Worm (Caenorhabditis elegans) whole organism, L2 larva: Measurements from ENCODE around the gene fbxa-65.
"Not testable (repeated sequence)": the region's sequence is repeated elsewhere in the genome, so short reads cannot be mapped to it uniquely, and the experiment has no call there.

Experiments used
- C34F6.9 ChIP-seq: fragments of 150-350 bp; optimal IDR thresholded peaks from 2 replicates; lab custom pipeline; 2014; ENCODE audit warnings: missing biosample characterization, missing genetic modification characterization
- F13H6.1 ChIP-seq: sonication (generic microtip); optimal IDR thresholded peaks from 2 replicates; lab custom pipeline; 2016; ENCODE audit warnings: missing genetic modification characterization, missing compliant biosample characterization
- R02D3.7 ChIP-seq: fragments of 150-350 bp; optimal IDR thresholded peaks from 2 replicates; lab custom pipeline; 2014; ENCODE audit warnings: missing biosample characterization, missing genetic modification characterization
- ZK546.5 ChIP-seq: sonication (generic microtip); optimal IDR thresholded peaks from 2 replicates; lab custom pipeline; 2017; ENCODE audit warnings: missing biosample characterization, missing genetic modification characterization
- aly-2 ChIP-seq: fragments of 150-350 bp; optimal IDR thresholded peaks from 2 replicates; lab custom pipeline; 2014; ENCODE audit warnings: missing biosample characterization, missing genetic modification characterization
- blmp-1 ChIP-seq: sonication (generic microtip); optimal IDR thresholded peaks from 2 replicates; lab custom pipeline; 2017; ENCODE audit warnings: missing genetic modification characterization, mild to moderate bottlenecking, missing compliant biosample characterization, antibody characterized with exemption, moderate library complexity; ENCODE audit not compliant: insufficient read depth
- ceh-16 ChIP-seq: fragments of 150-350 bp; optimal IDR thresholded peaks from 2 replicates; lab custom pipeline; 2014; ENCODE audit warnings: missing biosample characterization, missing genetic modification characterization
- ceh-82 ChIP-seq: fragments of 150-350 bp; optimal IDR thresholded peaks from 2 replicates; lab custom pipeline; 2014; ENCODE audit warnings: missing biosample characterization, missing genetic modification characterization
- crh-2 ChIP-seq: sonication (generic microtip); optimal IDR thresholded peaks from 2 replicates; lab custom pipeline; 2017; ENCODE audit warnings: missing biosample characterization, missing genetic modification characterization
- dmd-4 ChIP-seq: sonication (generic microtip); optimal IDR thresholded peaks from 2 replicates; lab custom pipeline; 2017; ENCODE audit warnings: missing biosample characterization, missing genetic modification characterization
- egl-27 ChIP-seq: sonication (generic microtip); optimal IDR thresholded peaks from 3 replicates; lab custom pipeline; 2017; ENCODE audit warnings: missing biosample characterization, missing genetic modification reagents, missing genetic modification characterization
- elt-3 ChIP-seq: sonication (generic microtip); optimal IDR thresholded peaks from 2 replicates; lab custom pipeline; 2017; ENCODE audit warnings: missing biosample characterization, missing genetic modification characterization
- fos-1 ChIP-seq: fragments of 150-350 bp; optimal IDR thresholded peaks from 2 replicates; lab custom pipeline; 2014; ENCODE audit warnings: missing biosample characterization, missing genetic modification characterization
- gmeb-1 ChIP-seq: fragments of 150-350 bp; optimal IDR thresholded peaks from 2 replicates; lab custom pipeline; 2014; ENCODE audit warnings: missing biosample characterization, missing genetic modification characterization
- lin-13 ChIP-seq: fragments of 150-350 bp; optimal IDR thresholded peaks from 2 replicates; lab custom pipeline; 2014; ENCODE audit warnings: missing biosample characterization, missing genetic modification reagents, missing genetic modification characterization
- lin-39 ChIP-seq: fragments of 150-350 bp; optimal IDR thresholded peaks from 2 replicates; lab custom pipeline; 2014; ENCODE audit warnings: missing biosample characterization, missing genetic modification reagents, missing genetic modification characterization
- lsy-2 ChIP-seq, 2 experiments: fragments of 150-350 bp in 1 of 2; sonication (generic microtip) in 1 of 2; optimal IDR thresholded peaks; 2 replicates each; lab custom pipeline; 2014 to 2017; ENCODE audit warnings: missing biosample characterization in 2 of 2, missing genetic modification characterization in 2 of 2
- mab-5 ChIP-seq: fragments of 150-350 bp; optimal IDR thresholded peaks from 2 replicates; lab custom pipeline; 2014; ENCODE audit warnings: missing biosample characterization, missing genetic modification characterization
- mbf-1 ChIP-seq: sonication (generic microtip); optimal IDR thresholded peaks from 2 replicates; lab custom pipeline; 2017; ENCODE audit warnings: missing biosample characterization, missing genetic modification characterization
- mdl-1 ChIP-seq, 2 experiments: fragments of 150-350 bp in 1 of 2; sonication (generic microtip) in 1 of 2; optimal IDR thresholded peaks; 2 replicates each; lab custom pipeline; 2017; ENCODE audit warnings: missing biosample characterization in 2 of 2, missing genetic modification characterization in 2 of 2
- nhr-10 ChIP-seq: sonication (generic microtip); optimal IDR thresholded peaks from 2 replicates; lab custom pipeline; 2017; ENCODE audit warnings: missing biosample characterization, missing genetic modification characterization
- nhr-11 ChIP-seq: fragments of 150-350 bp; optimal IDR thresholded peaks from 2 replicates; lab custom pipeline; 2014; ENCODE audit warnings: missing biosample characterization, missing genetic modification characterization
- nhr-12 ChIP-seq: fragments of 150-350 bp; optimal IDR thresholded peaks from 2 replicates; lab custom pipeline; 2014; ENCODE audit warnings: missing biosample characterization, missing genetic modification characterization
- nhr-129 ChIP-seq: fragments of 150-350 bp; optimal IDR thresholded peaks from 2 replicates; lab custom pipeline; 2014; ENCODE audit warnings: missing biosample characterization, missing genetic modification characterization
- nhr-21 ChIP-seq: fragments of 150-350 bp; optimal IDR thresholded peaks from 2 replicates; lab custom pipeline; 2014; ENCODE audit warnings: missing biosample characterization, missing genetic modification characterization
- nhr-23 ChIP-seq: fragments of 150-350 bp; optimal IDR thresholded peaks from 2 replicates; lab custom pipeline; 2014; ENCODE audit warnings: missing biosample characterization, missing genetic modification reagents, missing genetic modification characterization
- nhr-237 ChIP-seq: fragments of 150-350 bp; optimal IDR thresholded peaks from 2 replicates; lab custom pipeline; 2014; ENCODE audit warnings: missing biosample characterization, missing genetic modification characterization
- nhr-25 ChIP-seq: fragments of 150-350 bp; sonication (generic microtip); optimal IDR thresholded peaks from 3 replicates; lab custom pipeline; 2014; ENCODE audit warnings: missing biosample characterization, missing genetic modification characterization
- nhr-6 ChIP-seq: fragments of 150-350 bp; optimal IDR thresholded peaks from 2 replicates; lab custom pipeline; 2014; ENCODE audit warnings: missing biosample characterization, missing genetic modification characterization
- nhr-77 ChIP-seq: fragments of 150-350 bp; optimal IDR thresholded peaks from 2 replicates; lab custom pipeline; 2014; ENCODE audit warnings: missing biosample characterization, missing genetic modification characterization
- sem-4 ChIP-seq: fragments of 150-350 bp; optimal IDR thresholded peaks from 2 replicates; lab custom pipeline; 2014; ENCODE audit warnings: missing biosample characterization, missing genetic modification reagents, missing genetic modification characterization
- skn-1 ChIP-seq: sonication (generic microtip); optimal IDR thresholded peaks from 2 replicates; lab custom pipeline; 2017; ENCODE audit warnings: missing biosample characterization, missing genetic modification characterization
- sma-3 ChIP-seq: sonication (generic microtip); optimal IDR thresholded peaks from 2 replicates; lab custom pipeline; 2016; ENCODE audit warnings: missing genetic modification reagents, missing genetic modification characterization, missing compliant biosample characterization
- sma-9 ChIP-seq, 2 experiments: fragments of 150-350 bp in 1 of 2; sonication (generic microtip) in 1 of 2; optimal IDR thresholded peaks; 2 replicates each; lab custom pipeline; 2014 to 2016; ENCODE audit warnings: missing genetic modification characterization in 2 of 2, mild to moderate bottlenecking in 1 of 2, missing biosample characterization in 1 of 2, missing compliant biosample characterization in 1 of 2, missing genetic modification reagents in 1 of 2, moderate library complexity in 1 of 2
- snpc-4 ChIP-seq: fragments of 150-350 bp; optimal IDR thresholded peaks from 2 replicates; lab custom pipeline; 2014; ENCODE audit warnings: missing biosample characterization, missing genetic modification characterization
- unc-39 ChIP-seq: fragments of 150-350 bp; optimal IDR thresholded peaks from 2 replicates; lab custom pipeline; 2014; ENCODE audit warnings: missing biosample characterization, missing genetic modification characterization
- unc-55 ChIP-seq: fragments of 150-350 bp; sonication (generic microtip); optimal IDR thresholded peaks from 3 replicates; lab custom pipeline; 2014; ENCODE audit warnings: missing biosample characterization, missing genetic modification reagents, missing genetic modification characterization
- unc-62 ChIP-seq: fragments of 150-350 bp; optimal IDR thresholded peaks from 2 replicates; lab custom pipeline; 2014; ENCODE audit warnings: missing biosample characterization, missing genetic modification reagents, missing genetic modification characterization
- zag-1 ChIP-seq: fragments of 150-350 bp; optimal IDR thresholded peaks from 2 replicates; lab custom pipeline; 2014; ENCODE audit warnings: missing biosample characterization, missing genetic modification characterization
- ztf-1 ChIP-seq: fragments of 200-800 bp; sonication (Bioruptor generic); conservative IDR thresholded peaks from 2 replicates; pipeline ENCODE4 v1.3.6; 2022; ENCODE audit warnings: missing genetic modification characterization, missing compliant biosample characterization

Gene fbxa-65

DNA sequence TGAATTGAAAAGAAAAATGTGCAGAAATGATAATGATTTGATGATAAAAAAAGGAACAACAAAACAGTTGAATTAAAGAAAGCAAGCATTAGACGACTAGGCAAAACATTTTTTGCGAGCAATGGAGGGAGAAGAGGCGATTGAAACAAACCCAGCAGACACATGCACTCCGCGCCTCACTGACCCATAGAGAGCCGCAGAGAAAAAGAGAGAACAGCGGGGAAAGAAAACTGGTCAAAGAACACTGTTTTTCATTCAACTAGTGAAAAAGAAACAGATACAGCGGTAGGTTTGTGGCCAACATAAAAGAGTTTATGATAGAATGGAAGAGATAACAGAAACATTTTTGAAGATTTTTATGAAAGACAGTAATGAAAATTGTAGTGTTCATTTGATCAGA, 42.0 kb upstream of the fbxa-65 start:
- peak; percentile 31 for TF ChIP-seq nhr-129 (tag; lab: Kevin White, UChicago)
- peak; percentile 17 for TF ChIP-seq egl-27
- TF ChIP-seq fos-1 (tag; lab: Kevin White, UChicago) = peak; percentile 29
- TF ChIP-seq lsy-2 (tag; optimal IDR thresholded peaks at IDR 0.05; lab: Kevin White, UChicago) = peak in 1 of 2 experiments; percentile 27
- peak; percentile 61 for TF ChIP-seq F13H6.1 (tag; lab: Kevin White, UChicago)
- TF ChIP-seq zag-1 (tag; lab: Kevin White, UChicago) = no peak
- no peak for TF ChIP-seq crh-2 (tag; lab: Kevin White, UChicago)
- TF ChIP-seq sma-9 (GFP tag; optimal IDR thresholded peaks at IDR 0.05; lab: Kevin White, UChicago) = peak; percentile 91
- TF ChIP-seq sma-9 (tag; optimal IDR thresholded peaks at IDR 0.05; lab: Kevin White, UChicago) = no peak
- peak; percentile 4 for TF ChIP-seq C34F6.9 (tag; lab: Kevin White, UChicago)

DNA sequence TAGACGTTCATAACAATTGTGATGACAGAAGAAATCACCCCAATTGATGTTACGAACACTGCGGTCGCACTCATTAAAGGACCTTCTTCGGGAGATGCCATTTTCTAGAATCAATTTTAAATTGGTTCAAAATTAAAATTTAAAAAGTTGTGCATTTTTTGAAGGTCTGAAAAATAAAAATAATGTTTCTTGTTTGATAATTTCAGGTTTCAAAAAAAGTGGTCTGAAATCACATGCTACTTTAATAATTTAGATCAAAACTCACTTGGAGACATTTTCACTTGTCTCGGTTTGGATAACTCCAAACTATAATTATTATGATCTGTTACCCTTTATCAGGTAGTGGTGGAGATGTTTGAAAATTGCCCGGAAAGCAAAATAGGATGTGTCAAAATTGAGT, 30.7 kb upstream of the fbxa-65 start, which contains the start of gene srbc-2:
Gene srbc-2 (minus strand): TSS at position 101 of the 400 bp plus-strand sequence.
- TF ChIP-seq blmp-1 (tag; lab: Kevin White, UChicago) = no peak
- no peak for TF ChIP-seq lin-13
- TF ChIP-seq nhr-237 = no peak
- no peak for TF ChIP-seq nhr-12 (tag; lab: Kevin White, UChicago)
- no peak for TF ChIP-seq lsy-2 (tag; optimal IDR thresholded peaks at IDR 0.05; lab: Kevin White, UChicago)
- TF ChIP-seq unc-62 = no peak
- TF ChIP-seq nhr-25 (tag; lab: Kevin White, UChicago) = no peak
- no peak for TF ChIP-seq sma-3 (GFP tag; lab: Kevin White, UChicago)
- no peak for TF ChIP-seq ZK546.5 (tag; lab: Kevin White, UChicago)
- TF ChIP-seq F13H6.1 (tag; lab: Kevin White, UChicago) = no peak
- TF ChIP-seq dmd-4 (tag; lab: Kevin White, UChicago) = no peak
- TF ChIP-seq skn-1 (tag; lab: Kevin White, UChicago) = no peak
- TF ChIP-seq nhr-21 (tag; lab: Kevin White, UChicago) = no peak
- no peak for TF ChIP-seq sem-4
- TF ChIP-seq fos-1 (tag; lab: Kevin White, UChicago) = no peak
- TF ChIP-seq snpc-4 (tag; lab: Kevin White, UChicago) = no peak
- no peak for TF ChIP-seq nhr-11 (tag; lab: Kevin White, UChicago)
- TF ChIP-seq unc-55 = no peak
- no peak for TF ChIP-seq aly-2
- TF ChIP-seq R02D3.7 = no peak

ce11 chrV:3372673-3373072, 26.4 kb upstream of the fbxa-65 start, which contains the start of gene srx-121:
Gene srx-121, minus strand, starts transcription at chrV:3372773.
- TF ChIP-seq lin-39 (tag; lab: Kevin White, UChicago) (no peak), nhr-129 (tag; lab: Kevin White, UChicago) (no peak), aly-2 (no peak), ceh-82 (no peak), R02D3.7 (no peak)

DNA sequence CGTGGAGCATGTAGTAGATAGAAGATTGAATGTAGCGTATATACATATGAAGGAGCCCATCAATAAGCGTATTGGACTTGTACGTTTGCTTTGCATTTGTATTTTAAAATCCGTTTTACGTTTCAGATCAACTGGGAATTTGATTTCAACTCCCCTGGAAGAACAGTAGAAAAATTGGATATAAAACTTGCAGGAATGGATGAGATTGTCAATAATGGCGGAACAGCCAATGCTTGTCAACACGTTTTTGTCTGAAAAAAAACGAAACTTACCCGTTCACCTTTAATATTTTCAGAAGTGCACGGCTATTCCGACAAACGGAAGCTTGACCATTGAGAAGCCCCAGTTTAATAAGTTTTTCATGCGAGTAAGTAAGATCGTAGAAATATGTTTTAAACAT, 21.5 kb upstream of the fbxa-65 start, which contains the start of gene C04E12.2:
Gene C04E12.2 (plus strand): TSS at position 301 of the 400 bp plus-strand sequence.
- not testable (repeated sequence) for TF ChIP-seq mab-5; dmd-4 (tag; lab: Kevin White, UChicago); ztf-1 (GFP tag; lab: Robert Waterston, UW)

- no peak for TF ChIP-seq aly-2
- TF ChIP-seq mdl-1 (tag; optimal IDR thresholded peaks at IDR 0.05; lab: Kevin White, UChicago) = no peak
- no peak for TF ChIP-seq elt-3 (tag; lab: Kevin White, UChicago)
- no peak for TF ChIP-seq nhr-23 (tag; lab: Kevin White, UChicago)
- no peak for TF ChIP-seq blmp-1 (tag; lab: Kevin White, UChicago)
- no peak for TF ChIP-seq mbf-1
- TF ChIP-seq unc-55 = no peak
- no peak for TF ChIP-seq gmeb-1 (tag; lab: Kevin White, UChicago)
- no peak for TF ChIP-seq nhr-6
- no peak for TF ChIP-seq ceh-16
- no peak for TF ChIP-seq C34F6.9 (tag; lab: Kevin White, UChicago)
- no peak for TF ChIP-seq ceh-82
- no peak for TF ChIP-seq sma-9 (GFP tag; optimal IDR thresholded peaks at IDR 0.05; lab: Kevin White, UChicago)
- no peak for TF ChIP-seq sma-9 (tag; optimal IDR thresholded peaks at IDR 0.05; lab: Kevin White, UChicago)
- no peak for TF ChIP-seq unc-39 (tag; lab: Kevin White, UChicago)
- TF ChIP-seq nhr-10 = no peak
- TF ChIP-seq egl-27 = no peak
- TF ChIP-seq nhr-11 (tag; lab: Kevin White, UChicago) = no peak
- no peak for TF ChIP-seq nhr-77 (tag; lab: Kevin White, UChicago)
- no peak for TF ChIP-seq nhr-21 (tag; lab: Kevin White, UChicago)
- TF ChIP-seq lsy-2 (tag; optimal IDR thresholded peaks at IDR 0.05; lab: Kevin White, UChicago) = no peak
- TF ChIP-seq, all 48 proteins: peak for 0
Observed at ce11 chrV:3362475-3362874, 16.2 kb upstream of the fbxa-65 start, which contains the start of gene C04E12.4. Gene C04E12.4, plus strand, starts transcription at chrV:3362775.
